Fruit fly (Drosophila melanogaster) whole organism, embryonic: ENCODE measurements around the gene CG5087.

ENCODE experiments used
- Atf3 ChIP-seq: fragments of 200-800 bp; sonication (Bioruptor generic); optimal IDR thresholded peaks from 3 replicates; lab custom pipeline; 2016; ENCODE audit warnings: missing biosample characterization, missing genetic modification characterization
- Bgb ChIP-seq: fragments of 200-800 bp; sonication (Bioruptor generic); IDR thresholded peaks from 2 replicates; pipeline ENCODE4 v1.3.6; 2022; ENCODE audit warnings: missing biosample characterization, missing genetic modification characterization; ENCODE audit not compliant: partially characterized antibody
- CG10979 ChIP-seq: fragments of 200-800 bp; sonication (Bioruptor generic); optimal IDR thresholded peaks from 2 replicates; lab custom pipeline; 2018; ENCODE audit warnings: missing biosample characterization, mild to moderate bottlenecking, missing genetic modification characterization, moderate library complexity
- CG11695 ChIP-seq: fragments of 200-800 bp; sonication (Bioruptor generic); IDR thresholded peaks from 3 replicates; pipeline ENCODE4 v1.3.6; 2022; ENCODE audit warnings: missing biosample characterization, missing genetic modification characterization
- CG14014 ChIP-seq: fragments of 200-800 bp; sonication (Bioruptor generic); IDR thresholded peaks from 2 replicates; pipeline ENCODE4 v1.3.6; 2022; ENCODE audit warnings: missing biosample characterization, missing genetic modification characterization
- CG15514 ChIP-seq: fragments of 200-800 bp; sonication (Bioruptor generic); optimal IDR thresholded peaks from 3 replicates; lab custom pipeline; 2017; ENCODE audit warnings: missing biosample characterization, missing genetic modification characterization, mild to moderate bottlenecking, moderate library complexity, missing genetic modification reagents
- CG15696 ChIP-seq: fragments of 200-800 bp; sonication (Bioruptor generic); optimal IDR thresholded peaks from 2 replicates; lab custom pipeline; 2019; ENCODE audit warnings: missing biosample characterization, mild to moderate bottlenecking, missing genetic modification characterization, moderate library complexity
- CG17568 ChIP-seq: fragments of 200-800 bp; sonication (Bioruptor generic); optimal IDR thresholded peaks from 2 replicates; lab custom pipeline; 2018; ENCODE audit warnings: missing biosample characterization, mild to moderate bottlenecking, missing genetic modification characterization, moderate library complexity
- CG17802 ChIP-seq: fragments of 200-800 bp; sonication (Bioruptor generic); optimal IDR thresholded peaks from 2 replicates; lab custom pipeline; 2018; ENCODE audit warnings: missing biosample characterization, mild to moderate bottlenecking, missing genetic modification characterization, moderate library complexity
- CG18599 ChIP-seq: fragments of 200-800 bp; sonication (Bioruptor generic); optimal IDR thresholded peaks from 3 replicates; lab custom pipeline; 2017; ENCODE audit warnings: missing biosample characterization, missing genetic modification characterization, mild to moderate bottlenecking, moderate library complexity, missing genetic modification reagents
- CG18619 ChIP-seq: fragments of 200-800 bp; sonication (Bioruptor generic); optimal IDR thresholded peaks from 3 replicates; lab custom pipeline; 2017; ENCODE audit warnings: missing biosample characterization, mild to moderate bottlenecking, missing genetic modification characterization
- CG2116 ChIP-seq: fragments of 200-800 bp; sonication (Bioruptor generic); optimal IDR thresholded peaks from 3 replicates; lab custom pipeline; 2018; ENCODE audit warnings: missing biosample characterization, mild to moderate bottlenecking, missing genetic modification characterization
- CG2120 ChIP-seq: fragments of 200-800 bp; sonication (Bioruptor generic); optimal IDR thresholded peaks from 3 replicates; lab custom pipeline; 2016; ENCODE audit warnings: missing biosample characterization, missing genetic modification characterization
- CG34224 ChIP-seq: fragments of 200-800 bp; sonication (Bioruptor generic); IDR thresholded peaks from 3 replicates; pipeline ENCODE4 v1.3.6; 2022; ENCODE audit warnings: missing biosample characterization, missing genetic modification characterization; ENCODE audit not compliant: partially characterized antibody
- CG3847 ChIP-seq: fragments of 200-800 bp; sonication (Bioruptor generic); IDR thresholded peaks from 2 replicates; pipeline ENCODE4 v1.3.6; 2022; ENCODE audit warnings: missing biosample characterization, missing genetic modification characterization
- CG5245 ChIP-seq: fragments of 200-800 bp; sonication (Bioruptor generic); optimal IDR thresholded peaks from 3 replicates; lab custom pipeline; 2016; ENCODE audit warnings: missing biosample characterization, missing genetic modification characterization
- CG5953 ChIP-seq: fragments of 200-800 bp; sonication (Bioruptor generic); IDR thresholded peaks from 2 replicates; pipeline ENCODE4 v1.3.6; 2022; ENCODE audit warnings: missing biosample characterization, missing genetic modification characterization
- CG7271 ChIP-seq: fragments of 200-800 bp; sonication (Bioruptor generic); optimal IDR thresholded peaks from 2 replicates; lab custom pipeline; 2018; ENCODE audit warnings: missing biosample characterization, mild to moderate bottlenecking, missing genetic modification characterization, moderate library complexity
- CG7839 ChIP-seq: fragments of 200-800 bp; sonication (Bioruptor generic); optimal IDR thresholded peaks from 3 replicates; lab custom pipeline; 2018; ENCODE audit warnings: missing biosample characterization, mild to moderate bottlenecking, missing genetic modification characterization, moderate library complexity
- CG8478 ChIP-seq: fragments of >200 bp; optimal IDR thresholded peaks from 2 replicates; lab custom pipeline; 2018
- D ChIP-seq, 2 experiments: fragments of 200-800 bp in 1 of 2; fragments of >200 bp in 1 of 2; sonication (Bioruptor generic) in 1 of 2; optimal IDR thresholded peaks; 2 replicates in 1 of 2; 3 replicates in 1 of 2; lab custom pipeline; 2017; ENCODE audit warnings: mild to moderate bottlenecking in 1 of 2, missing biosample characterization in 1 of 2, missing genetic modification characterization in 1 of 2, missing genetic modification reagents in 1 of 2
- Dref ChIP-seq: fragments of 200-800 bp; sonication (Bioruptor generic); IDR thresholded peaks from 2 replicates; pipeline ENCODE4 v1.3.6; 2022; ENCODE audit warnings: missing biosample characterization, missing genetic modification characterization
- E2f2 ChIP-seq: fragments of 200-800 bp; sonication (Bioruptor generic); IDR thresholded peaks from 2 replicates; pipeline ENCODE4 v1.3.6; 2022; ENCODE audit warnings: missing biosample characterization, missing genetic modification characterization
- Elba2 ChIP-seq: fragments of 200-800 bp; sonication (Bioruptor generic); optimal IDR thresholded peaks from 3 replicates; lab custom pipeline; 2016; ENCODE audit warnings: missing biosample characterization, missing genetic modification characterization
- HLH4C ChIP-seq: fragments of 200-800 bp; sonication (Bioruptor generic); IDR thresholded peaks from 3 replicates; pipeline ENCODE4 v1.3.6; 2022; ENCODE audit warnings: missing biosample characterization, missing genetic modification characterization; ENCODE audit not compliant: partially characterized antibody
- HmgZ ChIP-seq: fragments of 200-800 bp; sonication (Bioruptor generic); optimal IDR thresholded peaks from 2 replicates; lab custom pipeline; 2018; ENCODE audit warnings: missing biosample characterization, mild to moderate bottlenecking, missing genetic modification characterization
- Hr39 ChIP-seq: fragments of >200 bp; optimal IDR thresholded peaks from 2 replicates; lab custom pipeline; 2017
- NFAT ChIP-seq: fragments of 200-800 bp; sonication (Bioruptor generic); IDR thresholded peaks from 2 replicates; pipeline ENCODE4 v1.3.6; 2022; ENCODE audit warnings: missing biosample characterization, missing genetic modification characterization
- Sox100B ChIP-seq: fragments of 200-800 bp; sonication (Bioruptor generic); optimal IDR thresholded peaks from 3 replicates; lab custom pipeline; 2018; ENCODE audit warnings: missing biosample characterization, mild to moderate bottlenecking, missing genetic modification characterization
- Ssrp ChIP-seq: fragments of 200-800 bp; sonication (Bioruptor generic); optimal IDR thresholded peaks from 2 replicates; lab custom pipeline; 2018; ENCODE audit warnings: missing biosample characterization, mild to moderate bottlenecking, missing genetic modification characterization, moderate library complexity
- ab ChIP-seq: fragments of 200-800 bp; sonication (Bioruptor generic); optimal IDR thresholded peaks from 2 replicates; lab custom pipeline; 2016; ENCODE audit warnings: missing biosample characterization, missing genetic modification characterization
- ac ChIP-seq: fragments of 200-800 bp; sonication (Bioruptor generic); optimal IDR thresholded peaks from 3 replicates; lab custom pipeline; 2017; ENCODE audit warnings: missing biosample characterization, mild to moderate bottlenecking, missing genetic modification characterization
- caup ChIP-seq: fragments of 200-800 bp; sonication (Bioruptor generic); optimal IDR thresholded peaks from 3 replicates; lab custom pipeline; 2017; ENCODE audit warnings: missing biosample characterization, mild to moderate bottlenecking, missing genetic modification characterization, moderate library complexity; ENCODE audit not compliant: severe bottlenecking
- chinmo ChIP-seq: fragments of 200-800 bp; sonication (Bioruptor generic); IDR thresholded peaks from 4 replicates; pipeline ENCODE4 v1.3.6; 2022; ENCODE audit warnings: missing biosample characterization, missing genetic modification characterization; ENCODE audit not compliant: partially characterized antibody
- ci ChIP-seq: fragments of 200-800 bp; sonication (Bioruptor generic); IDR thresholded peaks from 3 replicates; pipeline ENCODE4 v1.3.6; 2022; ENCODE audit warnings: missing biosample characterization, missing genetic modification characterization
- dan ChIP-seq: fragments of 200-800 bp; sonication (Bioruptor generic); IDR thresholded peaks from 2 replicates; pipeline ENCODE4 v1.3.6; 2022; ENCODE audit warnings: missing biosample characterization, missing genetic modification characterization
- dmrt11E ChIP-seq: fragments of 200-800 bp; sonication (Bioruptor generic); optimal IDR thresholded peaks from 3 replicates; lab custom pipeline; 2018; ENCODE audit warnings: missing biosample characterization, mild to moderate bottlenecking, missing genetic modification characterization, moderate library complexity
- dmrt99B ChIP-seq: fragments of 200-800 bp; sonication (Bioruptor generic); optimal IDR thresholded peaks from 2 replicates; lab custom pipeline; 2018; ENCODE audit warnings: missing biosample characterization, mild to moderate bottlenecking, missing genetic modification characterization, moderate library complexity
- hth ChIP-seq: fragments of >200 bp; optimal IDR thresholded peaks from 2 replicates; lab custom pipeline; 2017; ENCODE audit warnings: inconsistent platforms
- kay ChIP-seq: fragments of 200-800 bp; sonication (Bioruptor generic); optimal IDR thresholded peaks from 2 replicates; lab custom pipeline; 2016; ENCODE audit warnings: missing biosample characterization, missing genetic modification characterization
- mld ChIP-seq: fragments of 200-800 bp; sonication (Bioruptor generic); IDR thresholded peaks from 3 replicates; pipeline ENCODE4 v1.3.6; 2022; ENCODE audit warnings: missing biosample characterization, missing genetic modification characterization; ENCODE audit not compliant: partially characterized antibody
- pita ChIP-seq: fragments of 200-800 bp; sonication (Bioruptor generic); optimal IDR thresholded peaks from 2 replicates; lab custom pipeline; 2017; ENCODE audit warnings: missing biosample characterization, mild to moderate bottlenecking, missing genetic modification characterization
- pzg ChIP-seq: fragments of 200-800 bp; sonication (Bioruptor generic); optimal IDR thresholded peaks from 3 replicates; lab custom pipeline; 2018; ENCODE audit warnings: missing biosample characterization, mild to moderate bottlenecking, missing genetic modification characterization, moderate library complexity
- sd ChIP-seq: fragments of 200-800 bp; sonication (Bioruptor generic); optimal IDR thresholded peaks from 3 replicates; lab custom pipeline; 2018; ENCODE audit warnings: missing biosample characterization, mild to moderate bottlenecking, missing genetic modification characterization, moderate library complexity
- so ChIP-seq: fragments of 200-800 bp; sonication (Bioruptor generic); IDR thresholded peaks from 3 replicates; pipeline ENCODE4 v1.3.6; 2022; ENCODE audit warnings: missing biosample characterization, missing genetic modification characterization
- sr ChIP-seq: fragments of 200-800 bp; sonication (Bioruptor generic); IDR thresholded peaks from 3 replicates; pipeline ENCODE4 v1.3.6; 2022; ENCODE audit warnings: missing biosample characterization, missing genetic modification characterization
- toy ChIP-seq: fragments of 200-800 bp; sonication (Bioruptor generic); IDR thresholded peaks from 2 replicates; pipeline ENCODE4 v1.3.6; 2022; ENCODE audit warnings: missing biosample characterization, missing genetic modification characterization
- zen ChIP-seq: fragments of 200-800 bp; sonication (Bioruptor generic); optimal IDR thresholded peaks from 3 replicates; lab custom pipeline; 2018; ENCODE audit warnings: missing biosample characterization, mild to moderate bottlenecking, missing genetic modification characterization, moderate library complexity
- zfh1 ChIP-seq: fragments of 200-800 bp; sonication (Bioruptor generic); IDR thresholded peaks from 3 replicates; pipeline ENCODE4 v1.3.6; 2022; ENCODE audit warnings: missing biosample characterization, missing genetic modification characterization

The CG5087 gene

DNA sequence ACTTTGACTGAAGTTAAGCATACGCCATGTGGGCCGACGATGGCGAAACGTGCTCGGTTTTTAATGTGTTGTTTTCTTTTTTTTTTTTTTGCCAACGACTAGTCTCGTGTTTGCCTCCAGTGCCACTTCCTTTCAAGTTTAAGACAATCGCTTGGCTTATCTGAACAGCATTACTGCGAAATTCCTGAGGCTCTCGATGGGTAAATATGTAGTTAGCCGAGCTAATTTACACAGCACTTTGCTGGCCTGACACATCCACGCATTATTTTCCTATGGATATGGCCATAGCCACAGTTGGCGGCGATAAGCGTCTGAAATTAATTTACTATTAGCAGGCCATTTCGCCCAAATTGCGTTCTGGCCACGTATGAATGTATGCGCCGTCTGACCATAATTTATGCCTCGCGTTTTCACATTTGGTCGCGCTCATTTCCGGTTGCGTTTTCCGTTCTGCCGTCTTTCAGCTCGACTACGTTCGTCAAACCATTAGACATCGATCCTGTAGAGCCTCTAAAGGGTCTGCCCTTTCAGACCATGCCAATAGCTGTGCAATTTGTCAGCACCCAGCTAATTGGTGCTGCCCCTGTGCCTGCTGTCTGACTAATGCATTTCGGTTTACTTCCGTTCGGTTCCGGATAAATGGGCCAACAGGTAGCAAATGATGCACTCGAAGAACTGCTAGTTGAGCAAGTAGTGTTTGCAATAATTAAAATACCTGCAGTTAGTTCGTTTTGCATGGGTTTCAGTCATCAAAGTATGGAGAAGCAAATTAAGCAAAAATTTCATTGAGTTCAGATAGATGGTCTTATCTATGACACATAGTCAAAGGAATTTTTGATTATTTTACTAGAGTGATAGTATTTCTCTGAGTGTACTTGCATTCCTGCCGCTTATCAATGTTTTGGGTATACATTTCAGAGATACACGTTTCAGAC is 22.7 kb downstream of the CG5087 start (continued):
- TF ChIP-seq dan (no peak), ab (no peak), toy (GFP tag; lab: Robert Waterston, UW) (no peak), Sox100B (GFP tag; lab: Kevin White, UChicago) (no peak), CG34224 (no peak), zfh1 (GFP tag; lab: Robert Waterston, UW) (peak; percentile 50; the same call in 1 of the 3 replicates), CG5245 (GFP tag; lab: Kevin White, UChicago) (no peak), CG7839 (tag; lab: Kevin White, UChicago) (no peak), zen (tag; lab: Kevin White, UChicago) (peak; percentile 98), Dref (GFP tag; lab: Robert Waterston, UW) (0 out of 2 replicates have a peak, but pooled peaks have one; percentile 19), CG2120 (peak; percentile 11), mld (GFP tag; lab: Robert Waterston, UW) (no peak), CG15696 (peak; percentile 51), caup (GFP tag; lab: Kevin White, UChicago) (peak; percentile 23), kay (GFP tag; lab: Kevin White, UChicago) (no peak), ac (GFP tag; lab: Kevin White, UChicago) (peak; percentile 27), dmrt11E (tag; lab: Kevin White, UChicago) (peak; percentile 26), CG10979 (tag; lab: Kevin White, UChicago) (peak; percentile 16), CG18599 (peak; percentile 50), chinmo (GFP tag; lab: Robert Waterston, UW) (no peak), ci (GFP tag; lab: Robert Waterston, UW) (no peak), sr (GFP tag; lab: Robert Waterston, UW) (no peak), NFAT (GFP tag; lab: Robert Waterston, UW) (no peak), Bgb (GFP tag; lab: Robert Waterston, UW) (no peak), CG11695 (GFP tag; lab: Robert Waterston, UW) (no peak), CG2116 (no peak), Elba2 (GFP tag; lab: Kevin White, UChicago) (peak; percentile 62), CG18619 (GFP tag; lab: Kevin White, UChicago) (no peak)

DNA sequence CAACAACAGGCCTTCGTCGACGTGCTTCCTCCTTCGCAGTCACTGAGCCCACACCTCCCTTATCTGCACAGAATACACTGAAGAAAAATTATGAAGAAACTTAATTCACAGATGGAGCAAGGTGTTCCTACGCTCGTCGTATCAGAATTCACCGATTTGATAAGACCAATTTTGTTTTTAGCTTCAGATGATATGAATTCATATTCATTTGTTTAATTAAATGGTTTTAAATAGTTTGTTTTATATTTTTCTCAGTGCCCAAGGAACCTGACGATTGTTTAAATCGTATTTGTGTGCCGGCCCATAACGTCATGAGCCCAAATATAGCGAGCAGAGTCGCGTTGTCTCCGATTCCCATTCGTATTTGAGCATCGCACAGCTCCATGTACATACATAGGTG is 25.6 kb downstream of the CG5087 start:
- TF ChIP-seq hth (no peak), dmrt99B (tag; lab: Kevin White, UChicago) (peak; percentile 59), Hr39 (lab: Kevin White, UChicago) (no peak), sr (GFP tag; lab: Robert Waterston, UW) (no peak), CG15514 (no peak), CG5953 (GFP tag; lab: Robert Waterston, UW) (no peak), D (optimal IDR thresholded peaks at IDR 0.05; lab: Kevin White, UChicago) (no peak), D (GFP tag; optimal IDR thresholded peaks at IDR 0.05; lab: Kevin White, UChicago) (peak; percentile 55), CG8478 (lab: Kevin White, UChicago) (no peak), so (GFP tag; lab: Robert Waterston, UW) (0 out of 3 replicates have a peak, but pooled peaks have one; percentile 21), CG7271 (tag; lab: Kevin White, UChicago) (peak; percentile 74), E2f2 (peak; percentile 21; the same call in 1 of the 2 replicates), CG3847 (GFP tag; lab: Robert Waterston, UW) (0 out of 2 replicates have a peak, but pooled peaks have one; percentile 19), HLH4C (no peak), sd (tag; lab: Kevin White, UChicago) (no peak), Ssrp (tag; lab: Kevin White, UChicago) (peak; percentile 58), Atf3 (GFP tag; lab: Kevin White, UChicago) (peak; percentile 72), CG17802 (tag; lab: Kevin White, UChicago) (no peak), CG14014 (GFP tag; lab: Robert Waterston, UW) (no peak), HmgZ (tag; lab: Kevin White, UChicago) (no peak), pzg (GFP tag; lab: Kevin White, UChicago) (no peak), pita (GFP tag; lab: Kevin White, UChicago) (no peak), CG17568 (GFP tag; lab: Kevin White, UChicago) (peak; percentile 32)
